Worm (Caenorhabditis elegans) whole organism, L4 larva: ENCODE results near the gene Y39D8A.1.

Source experiments
- ZK337.2 ChIP-seq: fragments of 200-800 bp; sonication (Bioruptor generic); IDR thresholded peaks from 2 replicates; pipeline ENCODE4 v1.3.6; 2022; ENCODE audit warnings: missing genetic modification reagents, missing genetic modification characterization, missing compliant biosample characterization
- arid-1 ChIP-seq: fragments of 200-800 bp; sonication (Bioruptor generic); conservative IDR thresholded peaks from 2 replicates; pipeline ENCODE4 v1.3.6; 2022; ENCODE audit warnings: missing genetic modification reagents, missing genetic modification characterization, missing compliant biosample characterization
- attf-4 ChIP-seq: sonication (generic microtip); optimal IDR thresholded peaks from 3 replicates; lab custom pipeline; 2017; ENCODE audit warnings: missing biosample characterization, missing genetic modification characterization
- ceh-44 ChIP-seq: fragments of 200-800 bp; sonication (Bioruptor generic); IDR thresholded peaks from 2 replicates; pipeline ENCODE4 v1.3.6; 2022; ENCODE audit warnings: missing genetic modification reagents, missing genetic modification characterization, missing compliant biosample characterization
- cey-2 ChIP-seq: sonication (generic microtip); optimal IDR thresholded peaks from 3 replicates; lab custom pipeline; 2017; ENCODE audit warnings: missing genetic modification characterization, mild to moderate bottlenecking, missing compliant biosample characterization, antibody characterized with exemption, borderline replicate concordance; ENCODE audit not compliant: insufficient read depth
- daf-16 ChIP-seq, 3 experiments: sonication (generic microtip); optimal IDR thresholded peaks; 2 replicates each; lab custom pipeline; 2016 to 2017; ENCODE audit warnings: missing genetic modification characterization in 3 of 3, missing genetic modification reagents in 3 of 3, mild to moderate bottlenecking in 2 of 3, missing compliant biosample characterization in 2 of 3, missing biosample characterization in 1 of 3, moderate library complexity in 1 of 3
- daf-8 ChIP-seq: fragments of 200-800 bp; sonication (Bioruptor generic); IDR thresholded peaks from 2 replicates; pipeline ENCODE4 v1.3.6; 2022; ENCODE audit warnings: missing genetic modification characterization, missing compliant biosample characterization
- dmd-6 ChIP-seq: fragments of 200-800 bp; sonication (Bioruptor generic); IDR thresholded peaks from 2 replicates; pipeline ENCODE4 v1.3.6; 2022; ENCODE audit warnings: missing genetic modification reagents, missing genetic modification characterization, missing compliant biosample characterization
- hlh-11 ChIP-seq: fragments of 200-800 bp; sonication (Bioruptor generic); optimal IDR thresholded peaks from 2 replicates; lab custom pipeline; 2018; ENCODE audit warnings: mild to moderate bottlenecking, missing genetic modification characterization, missing compliant biosample characterization
- lim-7 ChIP-seq: fragments of 200-800 bp; sonication (Bioruptor generic); IDR thresholded peaks from 2 replicates; pipeline ENCODE4 v1.3.6; 2022; ENCODE audit warnings: missing genetic modification characterization, missing compliant biosample characterization
- lin-29 ChIP-seq: fragments of 200-800 bp; sonication (Bioruptor generic); IDR thresholded peaks from 2 replicates; pipeline ENCODE4 v1.3.6; 2022; ENCODE audit warnings: missing genetic modification reagents, missing genetic modification characterization, missing compliant biosample characterization
- lsy-2 ChIP-seq, 2 experiments: fragments of 150-350 bp in 1 of 2; sonication (generic microtip) in 1 of 2; optimal IDR thresholded peaks; 2 replicates each; lab custom pipeline; 2014 to 2017; ENCODE audit warnings: missing biosample characterization in 2 of 2, missing genetic modification characterization in 2 of 2
- mdl-1 ChIP-seq, 2 experiments: fragments of 150-350 bp in 1 of 2; sonication (generic microtip) in 1 of 2; optimal IDR thresholded peaks; 2 replicates each; lab custom pipeline; 2014 to 2017; ENCODE audit warnings: missing biosample characterization in 2 of 2, missing genetic modification characterization in 2 of 2
- mxl-2 ChIP-seq: fragments of 200-800 bp; sonication (Bioruptor generic); conservative IDR thresholded peaks from 2 replicates; pipeline ENCODE4 v1.3.6; 2022; ENCODE audit warnings: missing genetic modification reagents, missing genetic modification characterization, missing compliant biosample characterization
- nhr-102 ChIP-seq: sonication (generic microtip); optimal IDR thresholded peaks from 2 replicates; lab custom pipeline; 2016; ENCODE audit warnings: mild to moderate bottlenecking, missing genetic modification characterization, moderate library complexity, missing compliant biosample characterization
- nhr-28 ChIP-seq: fragments of 150-350 bp; optimal IDR thresholded peaks from 2 replicates; lab custom pipeline; 2014; ENCODE audit warnings: missing biosample characterization, missing genetic modification characterization
- nhr-48 ChIP-seq: sonication (generic microtip); optimal IDR thresholded peaks from 2 replicates; lab custom pipeline; 2016; ENCODE audit warnings: mild to moderate bottlenecking, missing genetic modification characterization, missing compliant biosample characterization
- pqm-1 ChIP-seq: sonication (generic microtip); optimal IDR thresholded peaks from 2 replicates; lab custom pipeline; 2017; ENCODE audit warnings: missing biosample characterization, missing genetic modification characterization
- spr-3 ChIP-seq: fragments of 200-800 bp; sonication (Bioruptor generic); optimal IDR thresholded peaks from 2 replicates; lab custom pipeline; 2018; ENCODE audit warnings: mild to moderate bottlenecking, missing genetic modification characterization, missing compliant biosample characterization
- tra-1 ChIP-seq: fragments of 200-800 bp; sonication (Bioruptor generic); IDR thresholded peaks from 2 replicates; pipeline ENCODE4 v1.3.6; 2022; ENCODE audit warnings: missing genetic modification reagents, missing genetic modification characterization, missing compliant biosample characterization
- unc-62 ChIP-seq, 3 experiments: fragments of 150-350 bp in 1 of 3; sonication (generic microtip); optimal IDR thresholded peaks in 2 of 3; peaks in 1 of 3; 1 replicate in 1 of 3; 2 replicates in 2 of 3; lab custom pipeline; 2014 to 2017; ENCODE audit warnings: missing biosample characterization in 3 of 3, missing genetic modification characterization in 3 of 3, missing genetic modification reagents in 3 of 3, missing genotype in 1 of 3
- zag-1 ChIP-seq: fragments of 150-350 bp; optimal IDR thresholded peaks from 2 replicates; lab custom pipeline; 2014; ENCODE audit warnings: missing biosample characterization, missing genetic modification characterization

Y39D8A.1 gene

ce11 chrV:417656-418353 is 727 bp upstream of the Y39D8A.1 start, which contains the start of gene irg-8:
Gene irg-8, minus strand, starts transcription at chrV:417706.
- TF ChIP-seq pqm-1 (tag; lab: Kevin White, UChicago) (peak; percentile 17), attf-4 (tag; lab: Kevin White, UChicago) (no peak), lsy-2 (tag; optimal IDR thresholded peaks at IDR 0.05; lab: Kevin White, UChicago) (no peak), nhr-28 (tag; lab: Kevin White, UChicago) (peak; percentile 33), ceh-44 (GFP tag; lab: Robert Waterston, UW) (no peak), nhr-48 (tag; lab: Kevin White, UChicago) (peak; percentile 38), unc-62 (GFP tag; optimal IDR thresholded peaks at IDR 0.05 in 1 of 2; lab: Kevin White, UChicago) (peak in 1 of 2 experiments; percentile 78), unc-62 (tag; optimal IDR thresholded peaks at IDR 0.05; lab: Kevin White, UChicago) (no peak), mxl-2 (0 out of 2 replicates have a peak, but pooled peaks have one; percentile 51), dmd-6 (GFP tag; lab: Robert Waterston, UW) (peak; percentile 90), mdl-1 (tag; optimal IDR thresholded peaks at IDR 0.05; lab: Kevin White, UChicago) (no peak), hlh-11 (peak; percentile 46), daf-16 (GFP tag; optimal IDR thresholded peaks at IDR 0.05; lab: Kevin White, UChicago) (no peak), daf-16 (tag; optimal IDR thresholded peaks at IDR 0.05; lab: Kevin White, UChicago) (peak; percentile 10)

ce11 chrV:422133-422532 is 3.6 kb downstream of the Y39D8A.1 start, which contains the start of gene dod-20:
Gene dod-20, plus strand, starts transcription at chrV:422433.
- TF ChIP-seq lin-29 (GFP tag; lab: Robert Waterston, UW): no peak
- TF ChIP-seq attf-4 (tag; lab: Kevin White, UChicago): no peak
- TF ChIP-seq lim-7 (GFP tag; lab: Robert Waterston, UW): no peak
- TF ChIP-seq pqm-1 (tag; lab: Kevin White, UChicago): peak; percentile 20

DNA sequence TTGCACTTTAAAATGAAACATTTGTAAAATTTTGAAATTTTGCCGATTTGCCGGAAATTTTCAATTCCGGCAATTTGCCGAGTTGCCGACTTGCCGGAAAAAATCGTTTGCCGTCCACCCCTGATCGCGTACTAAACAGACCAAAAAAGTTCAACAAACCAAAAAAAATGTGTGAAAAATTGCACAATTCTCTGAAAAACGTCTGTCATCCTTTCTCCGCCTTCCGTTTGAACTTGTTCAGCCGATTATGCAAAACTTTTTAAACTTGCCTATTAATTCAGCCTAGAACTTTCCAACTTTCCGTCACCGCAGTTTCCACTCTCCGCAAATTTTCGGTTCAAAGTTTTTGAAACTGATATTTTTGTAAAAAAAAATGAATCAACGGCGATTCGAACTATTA is 5.6 kb downstream of the Y39D8A.1 start, which contains the start of gene B0554.5:
Gene B0554.5 (plus strand): TSS at position 301 of the 400 bp plus-strand sequence.
- TF ChIP-seq cey-2 (tag; lab: Kevin White, UChicago) (no peak), arid-1 (GFP tag; lab: Robert Waterston, UW) (no peak), spr-3 (no peak), zag-1 (tag; lab: Kevin White, UChicago) (no peak)

ce11 chrV:428844-429243 is 10.3 kb downstream of the Y39D8A.1 start, which contains the start of gene B0554.4:
Gene B0554.4, plus strand, starts transcription at chrV:429144.
- peak in 1 of 2 experiments; percentile 75 for TF ChIP-seq unc-62 (GFP tag; optimal IDR thresholded peaks at IDR 0.05 in 1 of 2; lab: Kevin White, UChicago)
- TF ChIP-seq unc-62 (tag; optimal IDR thresholded peaks at IDR 0.05; lab: Kevin White, UChicago): no peak
- no peak for TF ChIP-seq daf-8

ce11 chrV:432991-433390 is 14.5 kb downstream of the Y39D8A.1 start:
- TF ChIP-seq tra-1: no peak
- peak in 1 of 2 experiments; percentile 94 for TF ChIP-seq unc-62 (GFP tag; optimal IDR thresholded peaks at IDR 0.05 in 1 of 2; lab: Kevin White, UChicago)
- TF ChIP-seq unc-62 (tag; optimal IDR thresholded peaks at IDR 0.05; lab: Kevin White, UChicago): no peak

DNA sequence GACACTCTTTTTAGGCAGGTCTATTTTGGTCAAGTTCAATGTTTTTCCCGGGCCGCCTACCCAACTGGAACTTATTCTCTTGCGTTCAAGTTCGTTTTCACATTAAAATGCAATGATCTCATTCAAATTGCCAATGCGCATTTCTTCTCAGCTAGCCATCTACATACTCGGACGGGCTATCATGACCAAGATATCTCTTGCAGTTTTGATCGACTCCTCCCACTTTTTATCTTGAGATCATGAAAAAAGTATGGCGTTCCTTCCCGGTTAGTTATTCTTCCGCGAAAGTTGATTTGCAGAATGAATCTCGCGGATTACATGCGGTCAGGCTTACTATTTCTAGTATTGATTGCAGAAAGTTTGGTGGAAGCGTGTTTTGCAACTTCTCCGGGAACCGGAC is 15.4 kb downstream of the Y39D8A.1 start, which contains the start of gene B0554.2:
Gene B0554.2 (plus strand): TSS at position 301 of the 400 bp plus-strand sequence.
- TF ChIP-seq nhr-102 (tag; lab: Kevin White, UChicago): no peak

DNA sequence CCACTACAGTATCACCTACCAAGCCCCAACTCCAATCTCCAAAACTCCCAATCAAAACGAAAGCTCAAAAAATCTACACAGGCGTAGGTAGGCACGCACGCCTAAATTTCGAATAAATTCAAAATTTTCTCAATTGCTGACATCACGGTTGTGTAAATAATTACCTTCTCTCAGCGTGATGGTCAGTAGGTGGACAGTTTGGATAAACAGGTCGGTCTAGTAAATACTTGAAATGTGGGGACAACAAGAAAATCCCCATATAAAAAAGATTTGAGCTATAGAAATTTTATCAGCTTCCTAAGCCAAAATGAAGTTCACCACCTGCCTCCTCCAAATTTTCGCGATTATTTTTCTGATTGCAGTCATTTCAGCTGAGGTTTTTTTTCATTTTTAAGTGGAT is 19.6 kb downstream of the Y39D8A.1 start, which contains the start of gene B0554.1:
Gene B0554.1 (plus strand): TSS at position 301 of the 400 bp plus-strand sequence.
- no peak for TF ChIP-seq ZK337.2 (GFP tag; lab: Robert Waterston, UW)
- no peak for TF ChIP-seq tra-1
